Worm (Caenorhabditis elegans): ENCODE measurements around the gene F46C8.3.

- TF ChIP-seq nhr-12 (tag; optimal IDR thresholded peaks at IDR 0.05) (no peak), unc-62 (GFP tag; optimal IDR thresholded peaks at IDR 0.05) (no peak), nhr-237 (tag; optimal IDR thresholded peaks at IDR 0.05) (no peak), ceh-43 (GFP tag; optimal IDR thresholded peaks at IDR 0.05) (no peak), lsy-2 (tag; optimal IDR thresholded peaks at IDR 0.05) (no peak), nhr-2 (tag; optimal IDR thresholded peaks at IDR 0.05) (no peak), ztf-11 (tag; optimal IDR thresholded peaks at IDR 0.05) (no peak), unc-39 (tag; optimal IDR thresholded peaks at IDR 0.05) (no peak), elt-1 (tag; optimal IDR thresholded peaks at IDR 0.05; ENCODE audit: borderline replicate concordance, insufficient read depth) (no peak), nhr-28 (tag; optimal IDR thresholded peaks at IDR 0.05) (no peak), blmp-1 (tag; optimal IDR thresholded peaks at IDR 0.05) (no peak)
Observed at ce11 chrX:7548158-7548557, 22.8 kb downstream of the F46C8.3 start, which contains the start of gene F46C8.1.
